Worm (Caenorhabditis elegans) whole organism, L4 larva: ENCODE results near the gene fbxa-199.

ENCODE experiments used
- F49E8.2 ChIP-seq: sonication (generic microtip); optimal IDR thresholded peaks from 2 replicates; lab custom pipeline; 2016; ENCODE audit warnings: missing compliant biosample characterization, mild to moderate bottlenecking, missing genetic modification characterization, borderline replicate concordance
- Y5F2A.4 ChIP-seq: fragments of 200-800 bp; sonication (Bioruptor generic); optimal IDR thresholded peaks from 2 replicates; lab custom pipeline; 2018; ENCODE audit warnings: mild to moderate bottlenecking, missing genetic modification characterization, missing compliant biosample characterization
- Y75B8A.6 ChIP-seq: fragments of 200-800 bp; sonication (Bioruptor generic); IDR thresholded peaks from 2 replicates; pipeline ENCODE4 v1.3.6; 2022; ENCODE audit warnings: missing genetic modification reagents, missing genetic modification characterization, missing compliant biosample characterization
- ZK546.5 ChIP-seq, 2 experiments: sonication (generic microtip); optimal IDR thresholded peaks; 2 replicates each; lab custom pipeline; 2017; ENCODE audit warnings: missing biosample characterization in 2 of 2, missing genetic modification characterization in 2 of 2
- ama-1 ChIP-seq: fragments of 150-350 bp; optimal IDR thresholded peaks from 2 replicates; lab custom pipeline; 2014; ENCODE audit warnings: inconsistent platforms, mixed read lengths
- ceh-28 ChIP-seq: fragments of 150-350 bp; optimal IDR thresholded peaks from 2 replicates; lab custom pipeline; 2014; ENCODE audit warnings: missing biosample characterization, missing genetic modification reagents, missing genetic modification characterization
- ceh-32 ChIP-seq: sonication (generic microtip); optimal IDR thresholded peaks from 2 replicates; lab custom pipeline; 2016; ENCODE audit warnings: mild to moderate bottlenecking, missing genetic modification characterization, missing compliant biosample characterization; ENCODE audit not compliant: poor library complexity
- cey-2 ChIP-seq: sonication (generic microtip); optimal IDR thresholded peaks from 3 replicates; lab custom pipeline; 2017; ENCODE audit warnings: missing genetic modification characterization, mild to moderate bottlenecking, missing compliant biosample characterization, antibody characterized with exemption, borderline replicate concordance; ENCODE audit not compliant: insufficient read depth
- ctbp-1 ChIP-seq: fragments of 200-800 bp; sonication (Bioruptor generic); IDR thresholded peaks from 2 replicates; pipeline ENCODE4 v1.3.6; 2022; ENCODE audit warnings: missing genetic modification reagents, missing genetic modification characterization, missing compliant biosample characterization
- daf-16 ChIP-seq, 3 experiments: sonication (generic microtip); optimal IDR thresholded peaks; 2 replicates each; lab custom pipeline; 2016 to 2017; ENCODE audit warnings: missing genetic modification characterization in 3 of 3, missing genetic modification reagents in 3 of 3, mild to moderate bottlenecking in 2 of 3, missing compliant biosample characterization in 2 of 3, missing biosample characterization in 1 of 3, moderate library complexity in 1 of 3
- daf-8 ChIP-seq: fragments of 200-800 bp; sonication (Bioruptor generic); IDR thresholded peaks from 2 replicates; pipeline ENCODE4 v1.3.6; 2022; ENCODE audit warnings: missing genetic modification characterization, missing compliant biosample characterization
- dmd-6 ChIP-seq: fragments of 200-800 bp; sonication (Bioruptor generic); IDR thresholded peaks from 2 replicates; pipeline ENCODE4 v1.3.6; 2022; ENCODE audit warnings: missing genetic modification reagents, missing genetic modification characterization, missing compliant biosample characterization
- duxl-1 ChIP-seq: sonication (generic microtip); optimal IDR thresholded peaks from 2 replicates; lab custom pipeline; 2016; ENCODE audit warnings: mild to moderate bottlenecking, missing genetic modification characterization, moderate library complexity, missing compliant biosample characterization; ENCODE audit not compliant: poor library complexity
- hlh-11 ChIP-seq: fragments of 200-800 bp; sonication (Bioruptor generic); optimal IDR thresholded peaks from 2 replicates; lab custom pipeline; 2018; ENCODE audit warnings: mild to moderate bottlenecking, missing genetic modification characterization, missing compliant biosample characterization
- jun-1 ChIP-seq: fragments of 150-350 bp; optimal IDR thresholded peaks from 2 replicates; lab custom pipeline; 2014; ENCODE audit warnings: missing biosample characterization, missing genetic modification reagents, missing genetic modification characterization
- lim-7 ChIP-seq: fragments of 200-800 bp; sonication (Bioruptor generic); IDR thresholded peaks from 2 replicates; pipeline ENCODE4 v1.3.6; 2022; ENCODE audit warnings: missing genetic modification characterization, missing compliant biosample characterization
- lin-38 ChIP-seq: fragments of 200-800 bp; sonication (Bioruptor generic); IDR thresholded peaks from 2 replicates; pipeline ENCODE4 v1.3.6; 2022; ENCODE audit warnings: missing genetic modification reagents, missing genetic modification characterization, missing compliant biosample characterization
- madf-5 ChIP-seq, 2 experiments: fragments of 200-800 bp; sonication (Bioruptor generic); IDR thresholded peaks; 2 replicates each; pipeline ENCODE4 v1.3.6; 2022; ENCODE audit warnings: missing compliant biosample characterization in 2 of 2, missing genetic modification characterization in 2 of 2
- mdl-1 ChIP-seq, 2 experiments: fragments of 150-350 bp in 1 of 2; sonication (generic microtip) in 1 of 2; optimal IDR thresholded peaks; 2 replicates each; lab custom pipeline; 2014 to 2017; ENCODE audit warnings: missing biosample characterization in 2 of 2, missing genetic modification characterization in 2 of 2
- mxl-2 ChIP-seq: fragments of 200-800 bp; sonication (Bioruptor generic); conservative IDR thresholded peaks from 2 replicates; pipeline ENCODE4 v1.3.6; 2022; ENCODE audit warnings: missing genetic modification reagents, missing genetic modification characterization, missing compliant biosample characterization
- nhr-10 ChIP-seq: fragments of 150-350 bp; optimal IDR thresholded peaks from 2 replicates; lab custom pipeline; 2014; ENCODE audit warnings: missing biosample characterization, missing genetic modification characterization
- nhr-28 ChIP-seq: fragments of 150-350 bp; optimal IDR thresholded peaks from 2 replicates; lab custom pipeline; 2014; ENCODE audit warnings: missing biosample characterization, missing genetic modification characterization
- nhr-77 ChIP-seq: fragments of 150-350 bp; optimal IDR thresholded peaks from 2 replicates; lab custom pipeline; 2014; ENCODE audit warnings: missing biosample characterization, missing genetic modification characterization
- php-3 ChIP-seq: fragments of 200-800 bp; sonication (Bioruptor generic); IDR thresholded peaks from 2 replicates; pipeline ENCODE4 v1.3.6; 2022; ENCODE audit warnings: missing genetic modification reagents, missing genetic modification characterization, missing compliant biosample characterization
- pqm-1 ChIP-seq: sonication (generic microtip); optimal IDR thresholded peaks from 2 replicates; lab custom pipeline; 2017; ENCODE audit warnings: missing biosample characterization, missing genetic modification characterization
- set-16 ChIP-seq: fragments of 200-800 bp; sonication (Bioruptor generic); IDR thresholded peaks from 2 replicates; pipeline ENCODE4 v1.3.6; 2022; ENCODE audit warnings: missing genetic modification reagents, missing genetic modification characterization, missing compliant biosample characterization
- snpc-4 ChIP-seq: fragments of 150-350 bp; optimal IDR thresholded peaks from 2 replicates; lab custom pipeline; 2014; ENCODE audit warnings: missing biosample characterization, missing genetic modification characterization
- spr-3 ChIP-seq: fragments of 200-800 bp; sonication (Bioruptor generic); optimal IDR thresholded peaks from 2 replicates; lab custom pipeline; 2018; ENCODE audit warnings: mild to moderate bottlenecking, missing genetic modification characterization, missing compliant biosample characterization
- unc-130 ChIP-seq: sonication (generic microtip); optimal IDR thresholded peaks from 2 replicates; lab custom pipeline; 2016; ENCODE audit warnings: missing genetic modification reagents, missing genetic modification characterization, missing compliant biosample characterization
- unc-62 ChIP-seq, 3 experiments: fragments of 150-350 bp in 1 of 3; sonication (generic microtip); optimal IDR thresholded peaks in 2 of 3; peaks in 1 of 3; 1 replicate in 1 of 3; 2 replicates in 2 of 3; lab custom pipeline; 2014 to 2017; ENCODE audit warnings: missing biosample characterization in 3 of 3, missing genetic modification characterization in 3 of 3, missing genetic modification reagents in 3 of 3, missing genotype in 1 of 3
- vab-7 ChIP-seq: fragments of 200-800 bp; sonication (Bioruptor generic); IDR thresholded peaks from 2 replicates; pipeline ENCODE4 v1.3.6; 2022; ENCODE audit warnings: missing genetic modification reagents, missing genetic modification characterization, missing compliant biosample characterization
- zfp-3 ChIP-seq: fragments of 200-800 bp; sonication (Bioruptor generic); conservative IDR thresholded peaks from 2 replicates; pipeline ENCODE4 v1.3.6; 2022; ENCODE audit warnings: missing genetic modification reagents, missing genetic modification characterization, missing compliant biosample characterization

Gene fbxa-199

DNA sequence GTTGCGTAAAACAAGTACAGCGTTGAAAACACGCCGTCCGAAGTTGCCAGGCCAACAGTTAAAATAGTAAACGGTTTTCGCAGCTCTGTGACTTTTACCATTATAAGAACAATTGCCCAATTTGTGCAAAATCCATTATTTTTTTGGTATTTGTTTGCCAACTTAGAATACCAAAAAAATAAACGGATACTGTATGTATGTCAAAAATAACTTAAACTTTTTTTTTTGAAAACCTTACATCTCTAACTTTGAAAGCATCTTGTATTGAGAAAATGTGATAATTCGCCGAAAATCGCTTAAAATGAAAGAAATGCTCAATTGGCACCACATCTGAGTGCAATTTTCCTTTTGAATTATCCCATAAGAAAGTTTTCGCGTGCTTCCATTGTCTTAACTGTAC, at the start of gene fbxa-199:
fbxa-199 (minus strand) TSS at position 101 of the 400 bp plus-strand sequence.
- no peak for TF ChIP-seq madf-5 (GFP tag; IDR thresholded peaks at IDR 0.05; lab: Robert Waterston, UW)
- no peak for TF ChIP-seq Y75B8A.6
- no peak for TF ChIP-seq ctbp-1 (GFP tag; lab: Robert Waterston, UW)
- TF ChIP-seq lin-38 (GFP tag; lab: Robert Waterston, UW) = no peak
- no peak for TF ChIP-seq F49E8.2 (tag; lab: Kevin White, UChicago)
- TF ChIP-seq snpc-4 (tag; lab: Kevin White, UChicago) = no peak
- no peak for TF ChIP-seq ceh-28 (tag; lab: Kevin White, UChicago)
- TF ChIP-seq daf-8 (GFP tag; lab: Robert Waterston, UW) = no peak
- no peak for TF ChIP-seq ZK546.5 (tag; optimal IDR thresholded peaks at IDR 0.05; lab: Kevin White, UChicago)
- no peak for TF ChIP-seq mdl-1 (tag; optimal IDR thresholded peaks at IDR 0.05; lab: Kevin White, UChicago)
- no peak for TF ChIP-seq vab-7
- TF ChIP-seq dmd-6 (GFP tag; lab: Robert Waterston, UW) = no peak

DNA sequence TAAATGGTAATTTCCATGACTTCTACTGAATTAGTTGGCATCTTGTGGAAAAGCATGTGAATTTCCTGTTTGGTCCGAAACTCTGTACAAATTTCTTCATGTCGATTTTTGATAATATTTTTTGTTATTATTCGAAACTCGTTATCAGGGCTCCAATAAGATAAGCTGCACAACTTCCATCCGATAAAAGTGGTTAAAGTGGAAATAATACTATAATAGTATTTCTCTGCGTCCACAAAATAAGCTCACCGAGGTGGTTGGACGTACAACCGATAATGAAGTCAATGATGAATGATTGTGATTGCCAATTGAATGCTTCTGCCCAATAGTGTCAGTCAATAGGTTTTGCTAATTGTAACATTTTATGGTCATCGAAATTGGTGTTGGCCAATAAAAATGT, 49.8 kb upstream of the fbxa-199 start, which contains the start of gene T26H5.4:
T26H5.4 (minus strand) TSS at position 294 of the 400 bp plus-strand sequence.
- TF ChIP-seq daf-16 (GFP tag; optimal IDR thresholded peaks at IDR 0.05; lab: Kevin White, UChicago) (no peak), daf-16 (tag; optimal IDR thresholded peaks at IDR 0.05; lab: Kevin White, UChicago) (peak; percentile 37), php-3 (GFP tag; lab: Robert Waterston, UW) (peak; percentile 69; the same call in 1 of the 2 replicates), nhr-10 (tag; lab: Kevin White, UChicago) (no peak), pqm-1 (peak; percentile 21), nhr-77 (no peak), nhr-28 (tag; lab: Kevin White, UChicago) (peak; percentile 18), mxl-2 (GFP tag; lab: Robert Waterston, UW) (no peak)

DNA sequence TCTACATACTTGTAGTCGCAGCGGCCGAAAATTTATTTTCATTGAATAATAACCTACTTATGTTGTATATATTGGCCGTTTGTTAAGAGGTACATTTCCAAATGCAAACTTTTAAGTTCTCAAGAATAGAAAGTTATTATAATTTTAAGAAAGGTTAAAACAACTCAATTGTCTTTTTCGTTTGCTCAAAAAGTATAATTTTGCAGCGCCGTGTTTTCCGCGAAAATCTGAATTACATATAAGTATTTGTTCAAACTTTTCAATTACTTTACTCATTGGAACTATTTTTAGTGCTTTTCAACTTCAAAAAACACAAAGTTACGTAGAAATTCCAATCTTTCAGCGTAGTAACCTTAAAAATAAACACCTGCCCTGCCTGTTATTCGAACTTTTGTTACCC, 46.8 kb upstream of the fbxa-199 start, which contains the start of gene srh-239:
srh-239 (plus strand) TSS at position 301 of the 400 bp plus-strand sequence.
- TF ChIP-seq ama-1 (lab: Kevin White, UChicago) (no peak), unc-130 (no peak), lim-7 (no peak), ceh-32 (tag; lab: Kevin White, UChicago) (no peak), jun-1 (tag; lab: Kevin White, UChicago) (no peak)

DNA sequence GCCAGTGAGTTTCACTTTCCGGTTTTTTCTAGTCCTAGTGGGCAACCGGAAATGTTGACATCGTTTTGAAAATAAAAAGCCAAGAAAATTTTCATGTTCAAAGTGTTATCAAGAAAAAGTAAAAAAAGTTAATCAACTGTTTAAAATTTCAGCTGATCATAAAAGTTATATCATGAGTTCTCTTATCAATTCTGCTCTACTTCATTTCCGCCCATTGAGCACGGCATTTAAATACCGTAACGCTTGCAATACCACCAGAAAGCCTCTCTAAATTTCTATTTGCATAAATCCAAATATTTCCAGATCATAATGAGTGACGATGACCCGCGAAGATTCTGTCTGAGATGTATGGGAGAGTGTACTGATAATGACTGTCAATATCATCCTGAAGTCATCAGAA, 46.0 kb upstream of the fbxa-199 start, which contains the start of gene T26H5.9:
T26H5.9 (plus strand) TSS at position 302 of the 400 bp plus-strand sequence.
- TF ChIP-seq spr-3 (GFP tag; lab: Kevin White, UChicago) (no peak), Y5F2A.4 (GFP tag; lab: Kevin White, UChicago) (no peak), hlh-11 (tag; lab: Kevin White, UChicago) (no peak), ctbp-1 (GFP tag; lab: Robert Waterston, UW) (no peak), unc-130 (no peak), nhr-28 (tag; lab: Kevin White, UChicago) (peak; percentile 45), lin-38 (GFP tag; lab: Robert Waterston, UW) (no peak), daf-16 (GFP tag; optimal IDR thresholded peaks at IDR 0.05; lab: Kevin White, UChicago) (no peak), daf-16 (tag; optimal IDR thresholded peaks at IDR 0.05; lab: Kevin White, UChicago) (peak; percentile 39), unc-62 (GFP tag; optimal IDR thresholded peaks at IDR 0.05 in 1 of 2; lab: Kevin White, UChicago) (peak in 1 of 2 experiments; percentile 92), unc-62 (tag; optimal IDR thresholded peaks at IDR 0.05; lab: Kevin White, UChicago) (no peak), duxl-1 (tag; lab: Kevin White, UChicago) (no peak), lim-7 (no peak), pqm-1 (peak; percentile 12)

DNA sequence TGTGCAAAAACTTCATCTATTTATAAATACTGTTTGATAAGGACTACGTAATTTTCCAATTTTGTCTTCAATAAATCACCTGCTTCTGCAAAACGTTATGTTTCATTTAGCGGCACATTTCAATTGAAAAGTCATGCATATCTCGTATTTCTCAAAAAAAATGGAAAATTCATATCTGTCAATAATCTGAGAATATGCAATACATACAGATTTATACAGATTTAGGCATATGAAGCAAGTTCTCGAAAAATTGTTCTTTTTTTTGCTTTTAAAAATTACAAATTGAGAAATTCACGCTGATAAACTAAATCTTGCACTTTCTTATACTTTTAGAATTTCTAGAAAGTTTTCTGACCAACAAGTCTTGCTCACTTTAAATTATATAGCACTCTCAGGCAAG, 45.6 kb upstream of the fbxa-199 start, which contains the start of gene T26H5.11:
T26H5.11 (minus strand) TSS at position 101 of the 400 bp plus-strand sequence.
- TF ChIP-seq daf-8 (GFP tag; lab: Robert Waterston, UW) = no peak
- TF ChIP-seq zfp-3 = no peak
- no peak for TF ChIP-seq set-16 (GFP tag; lab: Robert Waterston, UW)
- TF ChIP-seq cey-2 (tag; lab: Kevin White, UChicago) = no peak
